Fruit fly (Drosophila melanogaster): ENCODE measurements around the gene CG3655.

DNA sequence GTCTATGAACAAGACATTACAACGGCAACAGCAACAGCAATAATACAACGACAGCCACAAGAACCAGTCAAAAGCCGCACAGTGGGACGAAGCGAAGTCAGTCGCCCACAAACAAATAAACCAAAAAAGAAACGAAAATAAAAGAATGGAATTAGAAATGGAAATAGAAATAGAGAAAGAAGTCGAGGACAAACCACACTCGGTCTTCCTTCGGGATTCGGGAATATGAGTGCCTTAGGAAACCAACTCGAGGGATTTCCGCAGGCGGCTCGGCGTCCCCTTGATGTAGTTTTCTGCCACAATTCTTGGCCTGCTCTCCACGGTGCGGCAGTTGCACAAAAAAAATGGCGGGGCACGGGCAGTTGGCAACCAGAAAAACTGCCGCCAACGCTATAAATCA lies 44.3 kb downstream of the CG3655 start:
- TF ChIP-seq psq (optimal IDR thresholded peaks at IDR 0.05) (no peak), ttk (optimal IDR thresholded peaks at IDR 0.05) (no peak), Myc (optimal IDR thresholded peaks at IDR 0.05) (no peak), insv (optimal IDR thresholded peaks at IDR 0.05) (no peak), Sin3A (optimal IDR thresholded peaks at IDR 0.05) (no peak)

All from Kc167 (cell line).